Worm (Caenorhabditis elegans) whole organism, L2 larva: ENCODE results near the gene prmt-9.

Source experiments
- ama-1 ChIP-seq: fragments of 150-350 bp; optimal IDR thresholded peaks from 2 replicates; lab custom pipeline; 2018; ENCODE audit warnings: inconsistent platforms
- nhr-12 ChIP-seq: fragments of 150-350 bp; optimal IDR thresholded peaks from 2 replicates; lab custom pipeline; 2014; ENCODE audit warnings: missing biosample characterization, missing genetic modification characterization

DNA sequence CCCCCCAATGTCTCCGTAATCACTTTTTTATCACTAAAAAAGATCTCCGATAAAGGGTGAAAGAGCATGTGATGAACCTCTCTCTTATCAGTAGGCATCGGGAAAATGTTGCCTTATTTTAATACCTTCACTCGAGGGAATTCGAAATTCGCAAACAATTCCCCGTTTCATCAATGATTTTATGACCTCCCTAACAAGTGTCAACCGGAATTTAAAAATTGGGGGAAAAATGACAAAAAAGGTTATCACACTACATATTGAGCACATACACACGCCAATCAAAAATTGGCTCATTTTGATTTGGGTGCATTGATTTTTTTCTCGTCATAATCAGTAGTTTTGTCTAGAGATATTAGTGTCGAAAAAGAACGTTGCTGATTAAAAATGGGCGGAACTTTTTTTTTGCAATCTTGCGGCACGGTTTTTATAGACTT lies 5.5 kb upstream of the prmt-9 start:
- TF ChIP-seq ama-1 (lab: Kevin White, UChicago) (no peak), nhr-12 (tag; lab: Kevin White, UChicago) (no peak)
